Fruit fly (Drosophila melanogaster) whole organism, prepupa: ENCODE results near the gene CG31380.

Experiments used
- dsx ChIP-seq: fragments of 200-800 bp; optimal IDR thresholded peaks from 3 replicates; lab custom pipeline; 2019; ENCODE audit warnings: missing biosample characterization, mild to moderate bottlenecking, missing genetic modification characterization, moderate library complexity; ENCODE audit not compliant: poor library complexity, severe bottlenecking
- fkh ChIP-seq: fragments of 200-800 bp; sonication (Bioruptor generic); optimal IDR thresholded peaks from 3 replicates; lab custom pipeline; 2017; ENCODE audit warnings: missing biosample characterization, mild to moderate bottlenecking, missing genetic modification characterization, moderate library complexity
- topi ChIP-seq: fragments of 200-800 bp; sonication (Bioruptor generic); optimal IDR thresholded peaks from 3 replicates; lab custom pipeline; 2016; ENCODE audit warnings: missing biosample characterization, missing genetic modification characterization

dm6 chr3R:25811611-25812010 lies 22.4 kb upstream of the CG31380 start, which contains the start of the genes Acam and CG17770:
- TF ChIP-seq dsx (GFP tag; lab: Kevin White, UChicago) (no peak), fkh (GFP tag; lab: Kevin White, UChicago) (no peak), topi (no peak)
